Fruit fly (Drosophila melanogaster) S2 (cell line): ENCODE results near the gene CG31674.

Experiments
- CG8478 ChIP-seq: fragments of >200 bp; optimal IDR thresholded peaks from 2 replicates; lab custom pipeline; 2018
- CTCF ChIP-seq, 2 experiments: fragments of >200 bp; optimal IDR thresholded peaks; 2 replicates each; lab custom pipeline; 2018

- TF ChIP-seq CTCF (optimal IDR thresholded peaks at IDR 0.05; lab: Kevin White, UChicago) = peak in 1 of 2 experiments; percentile 54
- TF ChIP-seq CG8478 (lab: Kevin White, UChicago) = no peak
Measured at dm6 chr2L:20851592-20851991, 20.5 kb downstream of the CG31674 start.
